In the genomic region with DNA sequence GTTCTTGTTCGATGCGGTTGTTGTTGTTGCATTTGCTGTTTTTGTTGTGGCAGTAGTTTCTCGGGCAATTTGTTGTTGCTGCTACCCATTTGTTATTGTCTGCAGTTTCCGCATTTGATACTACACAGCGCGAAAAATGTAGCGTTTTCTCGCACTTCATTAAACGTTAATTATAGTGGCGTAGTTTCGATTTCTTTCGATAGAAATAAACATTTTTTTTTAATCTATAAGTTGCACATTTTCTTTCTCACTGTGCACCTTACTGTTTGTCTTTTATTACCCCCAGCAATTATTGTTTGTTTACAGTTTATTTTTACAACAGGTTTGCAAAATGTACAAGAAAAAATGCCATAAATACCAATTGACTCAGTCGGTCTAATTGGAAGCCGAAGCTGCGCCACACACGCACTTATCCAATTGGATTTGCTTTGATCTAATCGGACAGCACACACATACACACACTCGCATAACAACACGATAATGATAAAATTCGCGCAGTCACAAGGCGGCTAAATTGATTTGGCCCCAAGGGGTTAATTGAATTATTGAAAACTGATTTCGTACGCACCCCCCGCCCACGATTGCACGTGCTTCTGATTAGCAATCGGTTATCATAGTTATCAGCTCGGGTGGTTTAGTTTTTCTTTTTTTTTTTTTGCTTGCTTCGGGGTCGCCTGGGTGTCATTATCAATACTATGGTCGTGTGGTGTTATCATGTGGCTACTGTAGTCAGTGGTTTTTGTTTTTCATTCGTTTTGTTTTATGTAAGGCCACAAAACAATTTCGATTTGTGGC, we compare ENCODE assay signal across 1 fruit fly cellular context.
A peak's percentile ranks its signal among the peaks of the same experiment; 100 is the strongest.
TF ChIP-seq lines count a peak whose summit lies in the region.

No protein-coding gene starts in this region.

TF ChIP-seq in whole organism, embryonic, 481 proteins besides CTCF, POLR2A, EP300 and RAD21 (continued from another document):
- TF ChIP-seq insv (GFP tag; optimal IDR thresholded peaks at IDR 0.05; lab: Kevin White, UChicago) (peak; percentile 78 to 95), cg (GFP tag; optimal IDR thresholded peaks at IDR 0.05; lab: Kevin White, UChicago) (peak; percentile 24), Lim3 (GFP tag; IDR thresholded peaks at IDR 0.05; lab: Robert Waterston, UW) (no peak), CG4360 (GFP tag; IDR thresholded peaks at IDR 0.05; lab: Robert Waterston, UW) (peak; percentile 10; the same call in 1 of the 2 replicates), exex (tag; optimal IDR thresholded peaks at IDR 0.05; lab: Kevin White, UChicago) (peak; percentile 90), wek (GFP tag; optimal IDR thresholded peaks at IDR 0.05; lab: Kevin White, UChicago) (no peak), D19B (GFP tag; optimal IDR thresholded peaks at IDR 0.05; lab: Kevin White, UChicago) (no peak), mirr (GFP tag; optimal IDR thresholded peaks at IDR 0.05; lab: Kevin White, UChicago) (peak; percentile 76), CG17568 (GFP tag; optimal IDR thresholded peaks at IDR 0.05; lab: Kevin White, UChicago) (no peak), GATAe (GFP tag; conservative IDR thresholded peaks at IDR 0.05; lab: Robert Waterston, UW) (peak; percentile 73; the same call in 1 of the 2 replicates), zen (tag; optimal IDR thresholded peaks at IDR 0.05; lab: Kevin White, UChicago) (no peak), CG34376 (GFP tag; optimal IDR thresholded peaks at IDR 0.05; lab: Kevin White, UChicago) (peak; percentile 79), CG15479 (GFP tag; optimal IDR thresholded peaks at IDR 0.05; lab: Kevin White, UChicago) (peak; percentile 52), E2f2 (GFP tag; IDR thresholded peaks at IDR 0.05; lab: Robert Waterston, UW) (0 out of 2 replicates have a peak, but pooled peaks have one; percentile 10), Pdp1 (GFP tag; optimal IDR thresholded peaks at IDR 0.05; lab: Kevin White, UChicago) (peak in 1 of 2 experiments; percentile 21)
